Fruit fly (Drosophila melanogaster): ENCODE measurements around the gene Rpn13R.
A peak's percentile ranks its signal among the peaks of the same experiment; 100 is the strongest.

DNA sequence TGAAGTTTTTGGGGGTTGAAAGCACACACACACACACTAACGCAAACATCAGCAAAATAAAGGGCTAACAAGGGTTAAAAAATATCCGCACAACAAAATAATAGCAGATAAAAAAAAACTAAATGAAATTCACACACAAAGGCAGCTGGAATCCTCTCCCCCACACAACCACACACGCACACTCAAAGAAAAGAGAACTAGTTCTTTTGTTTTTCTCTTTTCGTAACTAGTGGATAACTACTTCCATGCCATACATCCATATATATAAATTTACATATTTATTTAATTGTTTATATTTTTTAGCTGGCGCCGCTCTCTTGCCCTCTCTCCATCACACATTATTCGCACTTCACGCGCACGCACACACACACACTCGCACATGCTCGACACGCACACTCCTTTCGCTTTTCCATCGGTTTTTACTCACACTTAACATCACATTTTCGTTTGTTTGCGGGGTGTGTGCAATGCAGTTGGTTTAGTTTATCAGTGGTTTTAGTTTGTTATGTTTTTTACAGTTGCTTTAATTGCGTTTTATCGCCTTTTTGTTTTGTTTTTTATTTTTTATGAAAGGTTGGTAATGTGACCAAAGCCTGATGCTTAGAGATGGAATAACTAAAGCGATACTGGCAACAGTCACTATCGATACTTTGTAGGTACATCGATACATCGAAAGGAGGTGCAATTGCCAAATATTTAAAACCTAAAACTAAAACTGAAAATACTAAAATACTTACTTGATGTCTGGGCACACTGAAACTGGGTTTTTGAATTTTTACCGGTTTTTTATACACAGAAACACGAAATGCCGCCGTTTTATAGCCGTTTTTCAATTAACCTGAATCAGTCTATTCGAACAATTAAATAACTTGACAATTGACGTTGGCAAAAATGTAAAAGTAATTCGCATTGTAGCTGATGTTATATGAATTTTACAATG, 47.3 kb upstream of the Rpn13R start, which contains the start of gene CG32767:
- TF ChIP-seq CG3065 (GFP tag; optimal IDR thresholded peaks at IDR 0.05) (no peak), Hmr (GFP tag; optimal IDR thresholded peaks at IDR 0.05) (peak; percentile 53), B-H1 (GFP tag; IDR thresholded peaks at IDR 0.05) (no peak; the same call in 2 of the 3 replicates), CG2875 (GFP tag; optimal IDR thresholded peaks at IDR 0.05) (no peak), CG2120 (GFP tag; optimal IDR thresholded peaks at IDR 0.05) (peak; percentile 38), gt (GFP tag; IDR thresholded peaks at IDR 0.05) (no peak), CG3726 (GFP tag; IDR thresholded peaks at IDR 0.05) (no peak), vfl (GFP tag; optimal IDR thresholded peaks at IDR 0.05) (peak; percentile 1), CG8765 (GFP tag; IDR thresholded peaks at IDR 0.05) (no peak)
